Fruit fly (Drosophila melanogaster) whole organism, prepupa: Measurements from ENCODE around the gene Tet.
A peak's percentile ranks its signal among the peaks of the same experiment; 100 is the strongest.

Experiments
- CG10669 ChIP-seq: fragments of 200-800 bp; sonication (Bioruptor generic); optimal IDR thresholded peaks from 3 replicates; lab custom pipeline; 2018; ENCODE audit warnings: missing biosample characterization, mild to moderate bottlenecking, missing genetic modification characterization, moderate library complexity
- CG16779 ChIP-seq: fragments of 200-800 bp; sonication (Bioruptor generic); optimal IDR thresholded peaks from 3 replicates; lab custom pipeline; 2017; ENCODE audit warnings: missing biosample characterization, mild to moderate bottlenecking, missing genetic modification characterization
- CG34406 ChIP-seq: fragments of 200-800 bp; sonication (Bioruptor generic); optimal IDR thresholded peaks from 3 replicates; lab custom pipeline; 2016; ENCODE audit warnings: missing biosample characterization, missing genetic modification characterization
- Eip78C ChIP-seq: fragments of 200-800 bp; sonication (Bioruptor generic); peaks from one replicate; lab custom pipeline; 2016; ENCODE audit warnings: missing biosample characterization, missing genetic modification characterization
- Ets96B ChIP-seq: fragments of 200-800 bp; optimal IDR thresholded peaks from 2 replicates; lab custom pipeline; 2019; ENCODE audit warnings: missing biosample characterization, mild to moderate bottlenecking, missing genetic modification characterization, moderate library complexity
- cyc ChIP-seq: fragments of 200-800 bp; sonication (Bioruptor generic); optimal IDR thresholded peaks from 3 replicates; lab custom pipeline; 2016; ENCODE audit warnings: missing biosample characterization, missing genetic modification characterization
- dac ChIP-seq: fragments of 200-800 bp; sonication (Bioruptor generic); optimal IDR thresholded peaks from 2 replicates; lab custom pipeline; 2017; ENCODE audit warnings: missing biosample characterization, mild to moderate bottlenecking, missing genetic modification characterization
- fd85E ChIP-seq: fragments of 200-800 bp; sonication (Bioruptor generic); optimal IDR thresholded peaks from 3 replicates; lab custom pipeline; 2016; ENCODE audit warnings: missing biosample characterization, missing genetic modification characterization
- topi ChIP-seq: fragments of 200-800 bp; sonication (Bioruptor generic); optimal IDR thresholded peaks from 3 replicates; lab custom pipeline; 2016; ENCODE audit warnings: missing biosample characterization, missing genetic modification characterization

- no peak for TF ChIP-seq dac (GFP tag; lab: Kevin White, UChicago)
- peak; percentile 80 for TF ChIP-seq CG10669 (GFP tag; lab: Kevin White, UChicago)
- TF ChIP-seq CG34406 = no peak
- TF ChIP-seq Ets96B = peak; percentile 80
- TF ChIP-seq cyc (GFP tag; lab: Kevin White, UChicago) = peak; percentile 66
- TF ChIP-seq fd85E = no peak
- peak; percentile 65 for TF ChIP-seq topi (GFP tag; lab: Kevin White, UChicago)
- TF ChIP-seq Eip78C (GFP tag; lab: Kevin White, UChicago) = peak; percentile 92
- TF ChIP-seq CG16779 (tag; lab: Kevin White, UChicago) = peak; percentile 47
These were observed 821 bp upstream of the Tet start for dm6 chr3L:2879827-2880131.
